Fruit fly (Drosophila melanogaster) Kc167 (cell line): Measurements from ENCODE around the gene RpL40.

Experiments
- Myc ChIP-seq: fragments of >200 bp; optimal IDR thresholded peaks from 2 replicates; lab custom pipeline; 2017; ENCODE audit warnings: missing external identifiers
- Sin3A ChIP-seq: fragments of >200 bp; optimal IDR thresholded peaks from 2 replicates; lab custom pipeline; 2018; ENCODE audit warnings: missing external identifiers
- h ChIP-seq: fragments of >200 bp; optimal IDR thresholded peaks from 3 replicates; lab custom pipeline; 2018; ENCODE audit warnings: missing external identifiers
- insv ChIP-seq: fragments of >200 bp; optimal IDR thresholded peaks from 3 replicates; lab custom pipeline; 2018; ENCODE audit warnings: missing external identifiers
- psq ChIP-seq: fragments of >200 bp; optimal IDR thresholded peaks from 2 replicates; lab custom pipeline; 2017; ENCODE audit warnings: missing external identifiers
- ttk ChIP-seq: sonication (Bioruptor generic); optimal IDR thresholded peaks from 2 replicates; lab custom pipeline; 2017; ENCODE audit warnings: missing external identifiers

DNA sequence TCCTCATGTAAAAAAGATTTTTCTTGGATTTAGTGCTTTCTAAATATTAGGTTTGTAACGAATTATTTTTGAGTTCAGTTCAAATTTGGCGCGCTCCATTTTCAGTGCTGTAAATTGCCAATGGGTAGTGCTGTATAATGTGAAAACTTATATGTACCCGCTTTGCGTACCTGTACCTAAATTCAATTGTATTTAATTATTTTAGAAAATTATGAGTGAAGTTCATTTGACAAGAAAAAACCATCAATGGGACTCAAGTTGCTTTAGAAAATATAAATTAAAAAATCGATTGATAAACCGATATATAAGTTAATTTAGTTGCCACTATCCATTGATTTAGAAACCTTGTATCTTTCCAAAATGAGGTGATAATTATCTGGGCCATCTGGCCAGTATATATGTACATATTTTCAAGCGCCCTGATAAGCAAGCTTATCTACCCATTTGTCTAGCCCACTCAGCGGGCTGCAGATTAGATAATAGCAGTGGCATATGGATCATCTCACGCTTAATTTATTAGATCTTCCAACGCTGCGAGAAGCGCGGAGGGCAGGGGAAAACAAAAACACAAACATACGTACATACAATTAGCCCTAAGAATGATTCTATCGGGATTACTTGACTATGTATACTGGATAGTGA, 3.2 kb upstream of the RpL40 start:
- TF ChIP-seq Sin3A (lab: Kevin White, UChicago): no peak
- no peak for TF ChIP-seq psq (lab: Kevin White, UChicago)
- no peak for TF ChIP-seq ttk (lab: Kevin White, UChicago)
- no peak for TF ChIP-seq insv (lab: Kevin White, UChicago)
- TF ChIP-seq Myc: no peak
- no peak for TF ChIP-seq h
